Worm (Caenorhabditis elegans) whole organism, L4/young adult: ENCODE results near the gene Y44A6D.6.

Source experiments
- dao-5 ChIP-seq: sonication (generic microtip); optimal IDR thresholded peaks from 2 replicates; lab custom pipeline; 2016; ENCODE audit warnings: missing genotype, missing genetic modification characterization, moderate library complexity, missing compliant biosample characterization
- him-1 ChIP-seq: sonication (generic microtip); optimal IDR thresholded peaks from 2 replicates; lab custom pipeline; 2016; ENCODE audit warnings: missing genotype, missing genetic modification reagents, missing genetic modification characterization, missing compliant biosample characterization

ce11 chrV:20773647-20774046, 33.5 kb upstream of the Y44A6D.6 start, which contains the start of gene F38A6.5:
- TF ChIP-seq dao-5 (tag; lab: Kevin White, UChicago) (no peak), him-1 (no peak)
